Worm (Caenorhabditis elegans) whole organism, L4/young adult: ENCODE results near the gene chil-18.

Source experiments
- W03F9.2 ChIP-seq: fragments of 150-350 bp; optimal IDR thresholded peaks from 2 replicates; lab custom pipeline; 2014; ENCODE audit warnings: missing biosample characterization, missing genetic modification characterization
- dao-5 ChIP-seq: sonication (generic microtip); optimal IDR thresholded peaks from 2 replicates; lab custom pipeline; 2016; ENCODE audit warnings: missing genotype, missing genetic modification characterization, moderate library complexity, missing compliant biosample characterization
- him-1 ChIP-seq: sonication (generic microtip); optimal IDR thresholded peaks from 2 replicates; lab custom pipeline; 2016; ENCODE audit warnings: missing genotype, missing genetic modification reagents, missing genetic modification characterization, missing compliant biosample characterization

The chil-18 gene

ce11 chrII:9490589-9490988 lies 42.5 kb downstream of the chil-18 start:
- TF ChIP-seq W03F9.2 (no peak), dao-5 (tag; lab: Kevin White, UChicago) (no peak), him-1 (tag; lab: Kevin White, UChicago) (no peak)

ce11 chrII:9491045-9491444 lies 43.0 kb downstream of the chil-18 start:
- TF ChIP-seq him-1 (tag; lab: Kevin White, UChicago) = no peak
- no peak for TF ChIP-seq dao-5 (tag; lab: Kevin White, UChicago)
- no peak for TF ChIP-seq W03F9.2

- TF ChIP-seq W03F9.2 = no peak
- TF ChIP-seq dao-5 (tag; lab: Kevin White, UChicago) = no peak
- TF ChIP-seq him-1 (tag; lab: Kevin White, UChicago) = no peak
Observed at ce11 chrII:9493242-9494058, 45.4 kb downstream of the chil-18 start.

ce11 chrII:9497309-9497708 lies 49.2 kb downstream of the chil-18 start:
- TF ChIP-seq dao-5 (tag; lab: Kevin White, UChicago) (no peak), him-1 (tag; lab: Kevin White, UChicago) (no peak), W03F9.2 (no peak)

ce11 chrII:9498589-9498988 lies 50.5 kb downstream of the chil-18 start:
- no peak for TF ChIP-seq W03F9.2
- no peak for TF ChIP-seq dao-5 (tag; lab: Kevin White, UChicago)
- no peak for TF ChIP-seq him-1 (tag; lab: Kevin White, UChicago)
